Worm (Caenorhabditis elegans) whole organism, L4 larva: ENCODE data around the gene EGAP1.5.

Source experiments
- D1046.2 ChIP-seq: fragments of 200-800 bp; sonication (Bioruptor generic); IDR thresholded peaks from 2 replicates; pipeline ENCODE4 v1.3.6; 2022; ENCODE audit warnings: missing genetic modification characterization, missing compliant biosample characterization
- F10B5.3 ChIP-seq: sonication (generic microtip); optimal IDR thresholded peaks from 2 replicates; lab custom pipeline; 2016; ENCODE audit warnings: mild to moderate bottlenecking, missing genetic modification characterization, missing compliant biosample characterization
- F44E2.7 ChIP-seq: fragments of 200-800 bp; sonication (Bioruptor generic); IDR thresholded peaks from 2 replicates; pipeline ENCODE4 v2.1.2; 2022; ENCODE audit warnings: missing genetic modification characterization, missing compliant biosample characterization
- R02D3.7 ChIP-seq: fragments of 150-350 bp; sonication (generic microtip); optimal IDR thresholded peaks from 3 replicates; lab custom pipeline; 2014; ENCODE audit warnings: missing biosample characterization, missing genetic modification characterization
- T20F7.1 ChIP-seq: fragments of 200-800 bp; sonication (Bioruptor generic); optimal IDR thresholded peaks from 2 replicates; lab custom pipeline; 2018; ENCODE audit warnings: mild to moderate bottlenecking, missing genetic modification characterization, missing compliant biosample characterization
- Y105C5A.15 ChIP-seq: fragments of 200-800 bp; sonication (Bioruptor generic); IDR thresholded peaks from 2 replicates; pipeline ENCODE4 v1.3.6; 2022; ENCODE audit warnings: missing genetic modification characterization, missing compliant biosample characterization
- Y48G9A.11 ChIP-seq: fragments of 200-800 bp; sonication (Bioruptor generic); IDR thresholded peaks from 2 replicates; pipeline ENCODE4 v1.3.6; 2022; ENCODE audit warnings: missing genetic modification reagents, missing genetic modification characterization, missing compliant biosample characterization
- ZK337.2 ChIP-seq: fragments of 200-800 bp; sonication (Bioruptor generic); IDR thresholded peaks from 2 replicates; pipeline ENCODE4 v1.3.6; 2022; ENCODE audit warnings: missing genetic modification reagents, missing genetic modification characterization, missing compliant biosample characterization
- aha-1 ChIP-seq: fragments of 150-350 bp; peaks from one replicate; lab custom pipeline; 2014; ENCODE audit warnings: missing biosample characterization, missing genetic modification characterization
- ceh-20 ChIP-seq: fragments of 200-800 bp; sonication (Bioruptor generic); IDR thresholded peaks from 2 replicates; pipeline ENCODE4 v1.3.6; 2022; ENCODE audit warnings: missing genetic modification reagents, missing genetic modification characterization, missing compliant biosample characterization
- cey-2 ChIP-seq: sonication (generic microtip); optimal IDR thresholded peaks from 3 replicates; lab custom pipeline; 2017; ENCODE audit warnings: missing genetic modification characterization, mild to moderate bottlenecking, missing compliant biosample characterization, antibody characterized with exemption, borderline replicate concordance; ENCODE audit not compliant: insufficient read depth
- daf-16 ChIP-seq, 3 experiments: sonication (generic microtip); optimal IDR thresholded peaks; 2 replicates each; lab custom pipeline; 2016 to 2017; ENCODE audit warnings: missing genetic modification characterization in 3 of 3, missing genetic modification reagents in 3 of 3, mild to moderate bottlenecking in 2 of 3, missing compliant biosample characterization in 2 of 3, missing biosample characterization in 1 of 3, moderate library complexity in 1 of 3
- dmd-6 ChIP-seq: fragments of 200-800 bp; sonication (Bioruptor generic); IDR thresholded peaks from 2 replicates; pipeline ENCODE4 v1.3.6; 2022; ENCODE audit warnings: missing genetic modification reagents, missing genetic modification characterization, missing compliant biosample characterization
- dve-1 ChIP-seq: sonication (generic microtip); optimal IDR thresholded peaks from 2 replicates; lab custom pipeline; 2017; ENCODE audit warnings: antibody characterized with exemption, mild to moderate bottlenecking, missing genetic modification characterization, missing compliant biosample characterization; ENCODE audit not compliant: insufficient read depth
- egl-27 ChIP-seq: sonication (generic microtip); optimal IDR thresholded peaks from 3 replicates; lab custom pipeline; 2017; ENCODE audit warnings: missing biosample characterization, missing genetic modification reagents, missing genetic modification characterization
- egl-43 ChIP-seq: fragments of 200-800 bp; sonication (Bioruptor generic); IDR thresholded peaks from 2 replicates; pipeline ENCODE4 v1.3.6; 2022; ENCODE audit warnings: missing genetic modification reagents, missing genetic modification characterization, missing compliant biosample characterization
- fkh-10 ChIP-seq: fragments of 150-350 bp; optimal IDR thresholded peaks from 2 replicates; lab custom pipeline; 2014; ENCODE audit warnings: missing biosample characterization, missing genetic modification reagents, missing genetic modification characterization
- hlh-11 ChIP-seq: fragments of 200-800 bp; sonication (Bioruptor generic); optimal IDR thresholded peaks from 2 replicates; lab custom pipeline; 2018; ENCODE audit warnings: mild to moderate bottlenecking, missing genetic modification characterization, missing compliant biosample characterization
- hlh-30 ChIP-seq: sonication (generic microtip); optimal IDR thresholded peaks from 2 replicates; lab custom pipeline; 2017; ENCODE audit warnings: antibody characterized with exemption, mild to moderate bottlenecking, missing genetic modification characterization, missing compliant biosample characterization; ENCODE audit not compliant: insufficient read depth
- hmg-1.1 ChIP-seq: fragments of 200-800 bp; sonication (Bioruptor generic); IDR thresholded peaks from 2 replicates; pipeline ENCODE4 v1.3.6; 2022; ENCODE audit warnings: missing genetic modification reagents, missing genetic modification characterization, missing compliant biosample characterization
- lin-15B ChIP-seq: fragments of 150-350 bp; sonication (generic microtip); optimal IDR thresholded peaks from 3 replicates; lab custom pipeline; 2014; ENCODE audit warnings: missing biosample characterization, missing genetic modification characterization
- lin-38 ChIP-seq: fragments of 200-800 bp; sonication (Bioruptor generic); IDR thresholded peaks from 2 replicates; pipeline ENCODE4 v1.3.6; 2022; ENCODE audit warnings: missing genetic modification reagents, missing genetic modification characterization, missing compliant biosample characterization
- lin-39 ChIP-seq: fragments of 150-350 bp; optimal IDR thresholded peaks from 2 replicates; lab custom pipeline; 2014; ENCODE audit warnings: missing biosample characterization, missing genetic modification reagents, missing genetic modification characterization
- lsy-2 ChIP-seq, 2 experiments: fragments of 150-350 bp in 1 of 2; sonication (generic microtip) in 1 of 2; optimal IDR thresholded peaks; 2 replicates each; lab custom pipeline; 2014 to 2017; ENCODE audit warnings: missing biosample characterization in 2 of 2, missing genetic modification characterization in 2 of 2
- mdt-29 ChIP-seq: fragments of 200-800 bp; sonication (Bioruptor generic); IDR thresholded peaks from 2 replicates; pipeline ENCODE4 v1.3.6; 2022; ENCODE audit warnings: missing genetic modification reagents, missing genetic modification characterization, missing compliant biosample characterization
- mep-1 ChIP-seq: fragments of 150-350 bp; sonication (generic microtip); optimal IDR thresholded peaks from 3 replicates; lab custom pipeline; 2014; ENCODE audit warnings: missing biosample characterization, missing genetic modification characterization
- mes-2 ChIP-seq: sonication (generic microtip); optimal IDR thresholded peaks from 2 replicates; lab custom pipeline; 2016; ENCODE audit warnings: missing genotype, mild to moderate bottlenecking, missing genetic modification characterization, missing compliant biosample characterization; ENCODE audit not compliant: poor library complexity, severe bottlenecking
- mxl-2 ChIP-seq: fragments of 200-800 bp; sonication (Bioruptor generic); conservative IDR thresholded peaks from 2 replicates; pipeline ENCODE4 v1.3.6; 2022; ENCODE audit warnings: missing genetic modification reagents, missing genetic modification characterization, missing compliant biosample characterization
- mxl-3 ChIP-seq: fragments of 200-800 bp; sonication (Bioruptor generic); optimal IDR thresholded peaks from 2 replicates; lab custom pipeline; 2018; ENCODE audit warnings: mild to moderate bottlenecking, missing genetic modification characterization, missing compliant biosample characterization
- nhr-10 ChIP-seq: fragments of 150-350 bp; optimal IDR thresholded peaks from 2 replicates; lab custom pipeline; 2014; ENCODE audit warnings: missing biosample characterization, missing genetic modification characterization
- nhr-237 ChIP-seq: sonication (generic microtip); optimal IDR thresholded peaks from 2 replicates; lab custom pipeline; 2017; ENCODE audit warnings: missing biosample characterization, missing genetic modification characterization
- nhr-25 ChIP-seq: sonication (generic microtip); optimal IDR thresholded peaks from 2 replicates; lab custom pipeline; 2017; ENCODE audit warnings: missing genetic modification characterization, mild to moderate bottlenecking, missing compliant biosample characterization, antibody characterized with exemption, moderate library complexity, borderline replicate concordance; ENCODE audit not compliant: insufficient read depth
- rbr-2 ChIP-seq: sonication (generic microtip); optimal IDR thresholded peaks from 2 replicates; lab custom pipeline; 2016; ENCODE audit warnings: missing genotype, missing genetic modification characterization, missing compliant biosample characterization
- skn-1 ChIP-seq: fragments of 150-350 bp; optimal IDR thresholded peaks from 2 replicates; lab custom pipeline; 2014; ENCODE audit warnings: missing biosample characterization, missing genetic modification characterization
- snpc-4 ChIP-seq: fragments of 150-350 bp; optimal IDR thresholded peaks from 2 replicates; lab custom pipeline; 2014; ENCODE audit warnings: missing biosample characterization, missing genetic modification characterization
- spr-3 ChIP-seq: fragments of 200-800 bp; sonication (Bioruptor generic); optimal IDR thresholded peaks from 2 replicates; lab custom pipeline; 2018; ENCODE audit warnings: mild to moderate bottlenecking, missing genetic modification characterization, missing compliant biosample characterization
- tag-97 ChIP-seq: fragments of 200-800 bp; sonication (Bioruptor generic); IDR thresholded peaks from 2 replicates; pipeline ENCODE4 v1.3.6; 2022; ENCODE audit warnings: missing genetic modification characterization, missing compliant biosample characterization
- unc-130 ChIP-seq: sonication (generic microtip); optimal IDR thresholded peaks from 2 replicates; lab custom pipeline; 2016; ENCODE audit warnings: missing genetic modification reagents, missing genetic modification characterization, missing compliant biosample characterization
- zfp-2 ChIP-seq: sonication (generic microtip); optimal IDR thresholded peaks from 2 replicates; lab custom pipeline; 2016; ENCODE audit warnings: mild to moderate bottlenecking, missing genetic modification characterization, missing compliant biosample characterization
- zfp-3 ChIP-seq: fragments of 200-800 bp; sonication (Bioruptor generic); conservative IDR thresholded peaks from 2 replicates; pipeline ENCODE4 v1.3.6; 2022; ENCODE audit warnings: missing genetic modification reagents, missing genetic modification characterization, missing compliant biosample characterization
- ztf-7 ChIP-seq: fragments of 150-350 bp; optimal IDR thresholded peaks from 2 replicates; lab custom pipeline; 2014; ENCODE audit warnings: missing biosample characterization, missing genetic modification characterization

Gene EGAP1.5

DNA sequence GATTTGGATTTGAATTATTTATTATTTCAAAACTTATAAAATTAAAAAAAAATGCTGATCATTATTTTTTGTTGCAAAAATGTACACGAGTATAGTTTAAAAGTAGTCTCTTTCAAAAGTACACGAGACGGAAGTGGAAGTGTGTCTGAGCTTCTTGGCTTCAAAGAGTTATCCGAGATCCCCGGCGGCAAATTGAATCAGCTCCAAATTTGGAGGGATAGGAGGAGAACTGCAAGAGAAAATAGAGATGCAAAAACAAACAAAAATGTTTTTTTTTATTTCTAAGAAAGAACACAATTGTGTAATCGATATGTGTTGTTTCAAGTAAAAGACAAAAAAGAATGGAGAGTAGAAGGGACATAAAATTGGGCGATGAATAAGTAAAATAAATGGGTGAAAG is 29.0 kb upstream of the EGAP1.5 start:
- no peak for TF ChIP-seq mdt-29

ce11 chrIII:5906059-5906458 is 25.5 kb upstream of the EGAP1.5 start, which contains the start of gene dpff-1:
dpff-1 (minus strand) TSS chrIII:5906346.
- TF ChIP-seq dve-1 (tag; lab: Kevin White, UChicago) (peak; percentile 30), tag-97 (GFP tag; lab: Robert Waterston, UW) (no peak), fkh-10 (GFP tag; lab: Kevin White, UChicago) (no peak), mxl-2 (GFP tag; lab: Robert Waterston, UW) (no peak), lin-15B (tag; lab: Kevin White, UChicago) (no peak), dmd-6 (GFP tag; lab: Robert Waterston, UW) (0 out of 2 replicates have a peak, but pooled peaks have one; percentile 7), cey-2 (tag; lab: Kevin White, UChicago) (no peak), hlh-11 (tag; lab: Kevin White, UChicago) (peak; percentile 12), mes-2 (peak; percentile 64), hlh-30 (tag; lab: Kevin White, UChicago) (peak; percentile 16), snpc-4 (no peak), nhr-25 (no peak), hmg-1.1 (GFP tag; lab: Robert Waterston, UW) (peak; percentile 39; the same call in 1 of the 2 replicates), R02D3.7 (tag; lab: Kevin White, UChicago) (no peak), mep-1 (tag; lab: Kevin White, UChicago) (peak; percentile 12), F10B5.3 (tag; lab: Kevin White, UChicago) (no peak), zfp-3 (GFP tag; lab: Robert Waterston, UW) (no peak), lin-38 (no peak), lsy-2 (tag; optimal IDR thresholded peaks at IDR 0.05; lab: Kevin White, UChicago) (peak in 1 of 2 experiments; percentile 43), Y105C5A.15 (GFP tag; lab: Robert Waterston, UW) (no peak)
- TF ChIP-seq, all 104 proteins: peak for 8

- no peak for TF ChIP-seq daf-16 (GFP tag; optimal IDR thresholded peaks at IDR 0.05; lab: Kevin White, UChicago)
- peak; percentile 62 for TF ChIP-seq daf-16 (tag; optimal IDR thresholded peaks at IDR 0.05; lab: Kevin White, UChicago)
- no peak for TF ChIP-seq mxl-3 (GFP tag; lab: Kevin White, UChicago)
These were observed 24.8 kb upstream of the EGAP1.5 start, which contains the start of gene erd-2.2 for ce11 chrIII:5906749-5907148. erd-2.2 (plus strand) TSS chrIII:5907049.

ce11 chrIII:5908408-5908807 is 23.1 kb upstream of the EGAP1.5 start, which contains the start of gene C28H8.3:
C28H8.3 (plus strand) TSS chrIII:5908700.
- TF ChIP-seq lin-38 (peak; percentile 53), ZK337.2 (GFP tag; lab: Robert Waterston, UW) (no peak), daf-16 (GFP tag; optimal IDR thresholded peaks at IDR 0.05; lab: Kevin White, UChicago) (peak in 1 of 2 experiments; percentile 3), daf-16 (tag; optimal IDR thresholded peaks at IDR 0.05; lab: Kevin White, UChicago) (peak; percentile 3)

DNA sequence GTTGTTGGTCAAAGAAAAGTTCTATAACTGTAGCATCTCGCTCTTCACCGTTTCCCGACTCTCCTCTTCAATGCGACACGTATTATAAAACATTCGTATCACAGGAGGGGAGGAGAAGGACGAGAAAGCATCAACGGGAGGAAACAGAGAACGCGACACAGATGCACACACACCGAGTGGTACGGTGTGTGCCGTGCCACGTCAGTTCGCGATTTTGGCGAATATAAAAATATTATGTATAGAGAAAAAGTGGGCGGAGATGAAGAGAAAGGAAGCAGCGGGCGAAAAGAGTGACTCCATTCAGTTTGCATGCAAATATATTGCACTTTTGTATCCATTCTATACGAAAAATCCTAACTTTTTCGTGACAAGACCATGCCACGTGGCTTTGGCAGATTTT is 16.8 kb upstream of the EGAP1.5 start:
- no peak for TF ChIP-seq daf-16 (GFP tag; optimal IDR thresholded peaks at IDR 0.05; lab: Kevin White, UChicago)
- TF ChIP-seq daf-16 (tag; optimal IDR thresholded peaks at IDR 0.05; lab: Kevin White, UChicago): peak; percentile 62
- no peak for TF ChIP-seq F44E2.7 (GFP tag; lab: Robert Waterston, UW)
- TF ChIP-seq cey-2 (tag; lab: Kevin White, UChicago): no peak
- no peak for TF ChIP-seq T20F7.1 (GFP tag; lab: Kevin White, UChicago)
- no peak for TF ChIP-seq spr-3
- no peak for TF ChIP-seq hmg-1.1 (GFP tag; lab: Robert Waterston, UW)
- TF ChIP-seq ceh-20 (GFP tag; lab: Robert Waterston, UW): no peak
- TF ChIP-seq aha-1 (tag; lab: Kevin White, UChicago): no peak
- no peak for TF ChIP-seq lin-39
- TF ChIP-seq hlh-30 (tag; lab: Kevin White, UChicago): peak; percentile 29
- TF ChIP-seq Y48G9A.11: no peak
- no peak for TF ChIP-seq egl-43 (GFP tag; lab: Robert Waterston, UW)
- no peak for TF ChIP-seq ztf-7 (tag; lab: Kevin White, UChicago)
- TF ChIP-seq unc-130 (GFP tag; lab: Kevin White, UChicago): no peak
- TF ChIP-seq zfp-2 (tag; lab: Kevin White, UChicago): no peak
- no peak for TF ChIP-seq skn-1 (tag; lab: Kevin White, UChicago)
- TF ChIP-seq mxl-2 (GFP tag; lab: Robert Waterston, UW): no peak
- TF ChIP-seq Y105C5A.15 (GFP tag; lab: Robert Waterston, UW): no peak
- TF ChIP-seq nhr-237 (tag; lab: Kevin White, UChicago): no peak
- TF ChIP-seq nhr-10: no peak
- no peak for TF ChIP-seq D1046.2 (GFP tag; lab: Robert Waterston, UW)
- TF ChIP-seq rbr-2 (tag; lab: Kevin White, UChicago): no peak
- TF ChIP-seq egl-27 (tag; lab: Kevin White, UChicago): no peak
- peak; percentile 31 for TF ChIP-seq mep-1 (tag; lab: Kevin White, UChicago)
